Worm (Caenorhabditis elegans) whole organism, midembryonic: Measurements from ENCODE around the gene vps-39.

Source experiments
- cog-1 ChIP-seq: sonication (generic microtip); optimal IDR thresholded peaks from 2 replicates; lab custom pipeline; 2016; ENCODE audit warnings: missing genetic modification characterization, missing compliant biosample characterization
- flt-1 ChIP-seq: fragments of 200-800 bp; sonication (Bioruptor generic); IDR thresholded peaks from 2 replicates; pipeline ENCODE4 v1.3.6; 2022; ENCODE audit warnings: missing genetic modification characterization, missing compliant biosample characterization
- klf-2 ChIP-seq: fragments of 200-800 bp; sonication (Bioruptor generic); conservative IDR thresholded peaks from 2 replicates; pipeline ENCODE4 v1.3.6; 2022; ENCODE audit warnings: missing genetic modification reagents, missing genetic modification characterization, missing compliant biosample characterization
- ref-1 ChIP-seq: fragments of 200-800 bp; sonication (Bioruptor generic); conservative IDR thresholded peaks from 2 replicates; pipeline ENCODE4 v1.3.6; 2022; ENCODE audit warnings: missing genetic modification reagents, missing genetic modification characterization, missing compliant biosample characterization
- tab-1 ChIP-seq: fragments of 200-800 bp; sonication (Bioruptor generic); IDR thresholded peaks from 2 replicates; pipeline ENCODE4 v1.3.6; 2022; ENCODE audit warnings: missing genetic modification characterization, missing compliant biosample characterization
- ztf-29 ChIP-seq: fragments of 200-800 bp; sonication (Bioruptor generic); IDR thresholded peaks from 2 replicates; pipeline ENCODE4 v1.3.6; 2022; ENCODE audit warnings: missing genetic modification reagents, missing genetic modification characterization, missing compliant biosample characterization

- no peak for TF ChIP-seq flt-1 (GFP tag; lab: Robert Waterston, UW)
- TF ChIP-seq ref-1 (GFP tag; lab: Robert Waterston, UW): no peak
- no peak for TF ChIP-seq tab-1
- no peak for TF ChIP-seq cog-1
- no peak for TF ChIP-seq klf-2
- no peak for TF ChIP-seq ztf-29
Observed at ce11 chrV:14085589-14085988, 47.4 kb upstream of the vps-39 start, which contains the start of gene D1086.18.
